Fruit fly (Drosophila melanogaster) whole organism, embryonic: ENCODE results near the gene PDCD-5.

Experiments used
- Blimp-1 ChIP-seq: fragments of 200-800 bp; sonication (Bioruptor generic); optimal IDR thresholded peaks from 3 replicates; lab custom pipeline; 2018; ENCODE audit warnings: missing biosample characterization, missing genetic modification characterization, mild to moderate bottlenecking, moderate library complexity, missing genetic modification reagents
- CG1832 ChIP-seq: fragments of 200-800 bp; sonication (Bioruptor generic); optimal IDR thresholded peaks from 2 replicates; lab custom pipeline; 2017; ENCODE audit warnings: missing biosample characterization, mild to moderate bottlenecking, missing genetic modification characterization, inconsistent platforms
- CG18476 ChIP-seq: fragments of 200-800 bp; sonication (Bioruptor generic); optimal IDR thresholded peaks from 2 replicates; lab custom pipeline; 2016; ENCODE audit warnings: missing biosample characterization, mild to moderate bottlenecking, missing genetic modification characterization
- CG9932 ChIP-seq: fragments of 200-800 bp; sonication (Bioruptor generic); IDR thresholded peaks from 2 replicates; pipeline ENCODE4 v1.3.6; 2022; ENCODE audit warnings: missing biosample characterization, missing genetic modification characterization
- CrebB ChIP-seq: fragments of 200-800 bp; sonication (Bioruptor generic); optimal IDR thresholded peaks from 3 replicates; lab custom pipeline; 2018; ENCODE audit warnings: missing biosample characterization, mild to moderate bottlenecking, missing genetic modification characterization
- D19A ChIP-seq: fragments of 200-800 bp; optimal IDR thresholded peaks from 3 replicates; lab custom pipeline; 2019; ENCODE audit warnings: missing biosample characterization, mild to moderate bottlenecking, missing genetic modification characterization, moderate library complexity
- Dref ChIP-seq: fragments of 200-800 bp; sonication (Bioruptor generic); IDR thresholded peaks from 2 replicates; pipeline ENCODE4 v1.3.6; 2022; ENCODE audit warnings: missing biosample characterization, missing genetic modification characterization
- Ets65A ChIP-seq: fragments of 200-800 bp; sonication (Bioruptor generic); peaks from one replicate; lab custom pipeline; 2016; ENCODE audit warnings: missing biosample characterization, missing genetic modification characterization
- MBD-R2 ChIP-seq: fragments of 200-800 bp; sonication (Bioruptor generic); IDR thresholded peaks from 2 replicates; pipeline ENCODE4 v1.3.6; 2022; ENCODE audit warnings: missing biosample characterization, missing genetic modification characterization
- YL-1 ChIP-seq: fragments of 200-800 bp; sonication (Bioruptor generic); optimal IDR thresholded peaks from 3 replicates; lab custom pipeline; 2017; ENCODE audit warnings: missing biosample characterization, mild to moderate bottlenecking, missing genetic modification characterization
- bsh ChIP-seq, 2 experiments: fragments of 200-800 bp; sonication (Bioruptor generic); optimal IDR thresholded peaks; 2 replicates each; lab custom pipeline; 2017 to 2018; ENCODE audit warnings: mild to moderate bottlenecking in 2 of 2, missing biosample characterization in 2 of 2, missing genetic modification characterization in 2 of 2, moderate library complexity in 1 of 2
- btn ChIP-seq: fragments of 200-800 bp; sonication (Bioruptor generic); optimal IDR thresholded peaks from 2 replicates; lab custom pipeline; 2016; ENCODE audit warnings: missing biosample characterization, missing genetic modification characterization
- chinmo ChIP-seq: fragments of 200-800 bp; sonication (Bioruptor generic); IDR thresholded peaks from 4 replicates; pipeline ENCODE4 v1.3.6; 2022; ENCODE audit warnings: missing biosample characterization, missing genetic modification characterization; ENCODE audit not compliant: partially characterized antibody
- disco-r ChIP-seq: fragments of 200-800 bp; sonication (Bioruptor generic); optimal IDR thresholded peaks from 2 replicates; lab custom pipeline; 2016; ENCODE audit warnings: missing biosample characterization, missing genetic modification characterization
- emc ChIP-seq: fragments of 200-800 bp; sonication (Bioruptor generic); optimal IDR thresholded peaks from 2 replicates; lab custom pipeline; 2016; ENCODE audit warnings: missing biosample characterization, missing genetic modification characterization
- hb ChIP-seq: fragments of 200-800 bp; sonication (Bioruptor generic); IDR thresholded peaks from 3 replicates; pipeline ENCODE4 v1.3.6; 2022; ENCODE audit warnings: missing biosample characterization, missing genetic modification characterization; ENCODE audit not compliant: partially characterized antibody
- hbn ChIP-seq: fragments of 200-800 bp; sonication (Bioruptor generic); IDR thresholded peaks from 2 replicates; pipeline ENCODE4 v1.3.6; 2022; ENCODE audit warnings: missing biosample characterization, missing genetic modification characterization; ENCODE audit not compliant: partially characterized antibody
- nom ChIP-seq: fragments of 200-800 bp; sonication (Bioruptor generic); optimal IDR thresholded peaks from 2 replicates; lab custom pipeline; 2017; ENCODE audit warnings: missing biosample characterization, missing genetic modification characterization, mild to moderate bottlenecking, moderate library complexity, missing genetic modification reagents
- pb ChIP-seq: fragments of 200-800 bp; sonication (Bioruptor generic); optimal IDR thresholded peaks from 3 replicates; lab custom pipeline; 2016; ENCODE audit warnings: missing biosample characterization, missing genetic modification characterization
- run ChIP-seq: fragments of 200-800 bp; sonication (Bioruptor generic); optimal IDR thresholded peaks from 3 replicates; lab custom pipeline; 2018; ENCODE audit warnings: missing biosample characterization, mild to moderate bottlenecking, missing genetic modification characterization
- sens ChIP-seq: fragments of 200-800 bp; sonication (Bioruptor generic); peaks from one replicate; lab custom pipeline; 2016; ENCODE audit warnings: missing biosample characterization, missing genetic modification characterization
- vvl ChIP-seq: fragments of 200-800 bp; sonication (Bioruptor generic); IDR thresholded peaks from 2 replicates; pipeline ENCODE4 v1.3.6; 2022; ENCODE audit warnings: missing biosample characterization, missing genetic modification characterization

The PDCD-5 gene

DNA sequence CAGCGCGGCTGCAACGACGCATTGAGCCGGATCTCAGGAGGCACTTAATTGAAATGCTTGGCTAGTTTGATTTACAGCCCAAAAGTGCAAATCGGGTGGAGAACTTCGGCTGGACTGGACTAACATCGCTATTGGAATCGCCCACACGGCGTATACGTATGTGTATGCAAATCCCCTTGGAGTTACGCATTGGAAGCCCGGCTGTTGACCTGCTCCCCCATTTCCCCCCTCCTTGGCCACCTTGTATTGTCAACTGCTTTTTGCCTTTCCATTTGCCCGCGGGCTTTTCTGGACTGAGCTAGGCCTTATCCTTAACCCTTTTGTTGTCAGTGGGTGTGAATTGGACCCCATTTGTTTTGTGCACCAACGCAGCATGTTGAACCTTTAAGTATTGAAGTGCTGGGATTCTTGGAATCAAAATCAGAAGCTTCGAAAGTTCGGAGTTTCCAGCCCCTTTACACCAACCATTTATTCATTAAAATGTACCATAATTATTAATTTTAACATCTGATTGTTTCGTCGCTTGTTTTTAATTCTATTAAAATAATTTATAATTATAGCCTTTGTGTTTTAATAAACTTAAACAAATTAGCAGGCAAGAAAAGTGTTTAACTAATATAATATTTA, 43.7 kb upstream of the PDCD-5 start:
- TF ChIP-seq MBD-R2 (GFP tag; lab: Robert Waterston, UW) (no peak), Ets65A (peak; percentile 11), Dref (0 out of 2 replicates have a peak, but pooled peaks have one; percentile 9), CG18476 (GFP tag; lab: Kevin White, UChicago) (no peak)
- TF ChIP-seq, all 482 proteins: peak for 2

DNA sequence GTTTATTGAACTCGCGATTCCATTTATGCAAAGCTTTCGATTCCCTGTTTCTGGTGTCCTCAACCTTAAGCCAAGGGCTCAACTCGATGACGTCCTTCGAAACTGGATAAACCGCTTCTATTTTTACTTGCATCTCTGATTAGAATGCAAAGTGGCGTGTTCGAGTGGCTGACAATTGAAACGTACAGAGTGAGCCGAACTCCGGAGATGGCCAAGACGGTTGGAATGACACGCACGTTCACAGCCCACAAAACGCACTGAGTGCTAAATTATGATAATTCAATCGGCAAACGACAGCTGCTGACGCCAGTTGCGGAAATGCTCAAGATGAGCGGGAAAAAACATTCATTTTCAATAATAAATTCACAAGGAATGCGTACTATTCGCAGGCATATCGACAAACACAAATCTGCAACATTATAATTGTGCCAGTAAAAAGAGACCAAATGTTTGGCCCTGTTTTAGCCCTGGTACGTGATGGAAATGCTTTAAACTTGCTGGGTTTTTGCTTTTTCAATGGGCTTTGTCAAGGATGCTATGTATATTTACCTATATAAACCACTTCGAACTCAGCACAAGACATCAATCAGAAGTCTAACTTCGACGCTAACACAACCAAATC, 40.6 kb upstream of the PDCD-5 start, which contains the start of gene CG13066:
TSS of gene CG13066 (plus strand) at position 572 of the 622 bp plus-strand sequence.
- peak; percentile 52 for TF ChIP-seq sens (GFP tag; lab: Kevin White, UChicago)
- TF ChIP-seq chinmo (GFP tag; lab: Robert Waterston, UW): 0 out of 4 replicates have a peak, but pooled peaks have one; percentile 48
- no peak for TF ChIP-seq pb (GFP tag; lab: Kevin White, UChicago)
- TF ChIP-seq D19A (tag; lab: Kevin White, UChicago): no peak
- TF ChIP-seq hbn (GFP tag; lab: Robert Waterston, UW): no peak
- peak; percentile 37; the same call in 1 of the 2 replicates for TF ChIP-seq vvl (GFP tag; lab: Robert Waterston, UW)

DNA sequence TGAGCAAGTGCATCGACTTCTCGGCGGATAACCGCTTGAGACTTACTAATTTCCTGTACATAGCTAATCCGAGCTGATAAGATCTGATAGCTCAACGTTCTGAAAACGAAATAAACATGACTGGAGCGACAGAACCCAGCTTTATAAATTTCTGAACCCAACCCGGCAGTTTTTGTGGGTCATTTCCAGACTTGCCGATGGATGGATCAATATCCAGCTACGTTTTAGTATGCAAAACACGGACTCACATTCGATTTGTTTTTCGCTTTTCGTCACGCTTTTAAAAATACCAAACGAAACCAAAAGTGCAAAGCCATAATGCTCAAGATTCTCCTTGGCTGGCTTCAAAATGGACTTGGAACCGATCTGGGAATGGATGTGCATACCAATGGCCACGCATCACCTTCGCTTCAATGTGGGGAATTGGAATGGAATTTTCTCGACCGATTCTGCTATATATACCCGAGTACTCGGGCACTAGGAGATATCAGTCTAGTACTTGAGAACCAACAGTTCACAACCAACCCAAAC, 39.0 kb upstream of the PDCD-5 start, which contains the start of the genes CG34248 and CG13067:
TSS of gene CG34248 (minus strand) at position 101 of the 531 bp plus-strand sequence.
TSS of gene CG13067 (plus strand) at position 481 of the 531 bp plus-strand sequence.
- TF ChIP-seq vvl (GFP tag; lab: Robert Waterston, UW): peak; percentile 25; the same call in 1 of the 2 replicates
- TF ChIP-seq CG1832 (GFP tag; lab: Kevin White, UChicago): no peak
- TF ChIP-seq Blimp-1 (GFP tag; lab: Kevin White, UChicago): peak; percentile 80

DNA sequence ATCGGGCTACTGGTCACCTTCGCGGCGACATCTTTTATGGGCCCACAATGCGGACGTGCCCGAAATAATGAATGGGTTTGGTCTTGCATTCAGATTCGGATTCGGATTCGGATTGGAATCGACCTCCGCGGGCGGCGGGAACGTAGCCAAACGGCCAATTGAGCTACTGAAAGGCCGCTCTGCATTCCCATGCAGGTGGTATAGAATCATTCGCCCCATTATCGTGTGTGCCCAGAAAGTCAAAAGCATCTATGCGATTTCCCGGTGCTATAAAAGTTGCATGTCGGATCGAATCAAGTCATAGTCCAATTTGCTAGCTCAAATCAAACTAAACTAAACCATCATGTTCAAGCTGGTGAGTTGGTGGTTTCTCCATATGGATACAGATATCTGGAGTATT, 37.3 kb upstream of the PDCD-5 start, which contains the start of gene CG13068:
TSS of gene CG13068 (plus strand) at position 301 of the 400 bp plus-strand sequence.
- TF ChIP-seq hb (0 out of 3 replicates have a peak, but pooled peaks have one; percentile 16), emc (GFP tag; lab: Kevin White, UChicago) (no peak), vvl (GFP tag; lab: Robert Waterston, UW) (0 out of 2 replicates have a peak, but pooled peaks have one; percentile 39), CrebB (tag; lab: Kevin White, UChicago) (no peak)

DNA sequence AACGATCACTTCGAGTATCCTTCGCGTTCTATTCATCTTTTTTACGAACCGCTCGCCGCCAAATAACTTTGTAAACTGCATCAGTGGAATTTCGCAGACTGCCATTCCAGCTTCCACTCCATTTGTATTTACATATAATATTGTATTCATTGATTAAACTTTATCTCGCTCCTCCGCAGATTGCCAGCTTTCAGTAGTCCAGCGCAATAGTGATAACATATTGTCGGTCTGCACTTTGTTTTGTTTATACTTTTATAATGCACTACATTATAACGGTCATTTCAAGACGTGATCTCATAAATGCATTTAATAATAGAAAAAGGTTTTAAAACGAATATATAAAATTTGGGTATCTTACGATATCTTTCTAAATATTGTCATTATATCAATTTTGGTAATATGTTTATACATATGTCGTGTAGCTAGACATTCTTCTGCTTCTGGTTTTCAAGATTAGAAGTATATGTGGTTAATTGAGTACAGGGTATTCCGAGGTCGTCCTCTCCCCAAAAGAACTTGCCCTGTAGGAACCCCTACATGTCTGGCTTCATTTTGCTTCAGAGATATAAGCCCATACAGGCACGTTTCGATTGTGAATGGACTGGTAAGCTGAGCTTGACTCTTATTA, 36.4 kb upstream of the PDCD-5 start, which contains the start of gene CG4950:
TSS of gene CG4950 (minus strand) at position 51 of the 628 bp plus-strand sequence.
- TF ChIP-seq bsh (GFP tag; optimal IDR thresholded peaks at IDR 0.05; lab: Kevin White, UChicago) (peak in 1 of 2 experiments; percentile 9), YL-1 (GFP tag; lab: Kevin White, UChicago) (no peak), nom (GFP tag; lab: Kevin White, UChicago) (peak; percentile 15)

DNA sequence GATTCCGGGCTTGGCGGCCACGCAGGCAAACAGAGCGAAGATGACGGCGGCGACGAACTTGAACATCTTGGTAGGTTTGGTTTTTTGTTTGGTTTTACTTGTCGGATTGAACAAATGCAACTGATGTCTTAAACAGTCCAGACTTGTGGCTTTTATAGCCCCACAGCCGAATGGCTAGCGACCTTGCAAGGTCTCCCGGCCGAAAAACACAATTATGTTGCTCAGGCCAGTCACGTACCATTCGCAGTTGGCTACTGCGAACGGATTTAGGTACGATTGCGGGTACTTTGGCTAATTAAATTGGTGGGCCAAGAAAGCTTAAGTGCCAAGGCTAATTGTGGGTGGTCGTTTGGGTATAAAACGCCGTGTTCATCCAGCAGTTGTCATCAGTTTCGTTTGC, 33.2 kb upstream of the PDCD-5 start, which contains the start of the genes CG13051 and CG13069:
TSS of gene CG13051 (minus strand) at position 101 of the 400 bp plus-strand sequence.
TSS of gene CG13069 (plus strand) at position 386 of the 400 bp plus-strand sequence.
- TF ChIP-seq chinmo (GFP tag; lab: Robert Waterston, UW) (0 out of 4 replicates have a peak, but pooled peaks have one; percentile 15), disco-r (GFP tag; lab: Kevin White, UChicago) (no peak), run (tag; lab: Kevin White, UChicago) (no peak), CrebB (tag; lab: Kevin White, UChicago) (no peak)
- TF ChIP-seq, all 482 proteins: peak for 1

DNA sequence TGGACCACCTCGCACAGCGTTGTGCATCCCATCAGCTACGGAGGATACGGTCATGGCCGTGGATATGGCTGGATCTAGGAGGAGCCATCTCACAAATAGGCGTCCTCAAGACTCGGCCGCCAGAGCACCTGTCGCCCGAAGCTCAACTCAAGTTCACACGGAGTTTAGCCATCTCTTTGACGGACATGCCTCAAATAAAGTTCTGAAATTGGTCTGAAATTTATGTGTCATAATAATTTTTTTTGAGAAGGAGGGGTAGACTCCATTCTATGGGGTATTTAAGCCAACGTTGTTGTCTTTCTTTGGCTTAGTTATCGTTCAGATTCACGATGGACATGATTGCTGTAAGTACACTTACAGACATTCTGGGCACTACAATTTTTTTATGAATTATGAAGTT, 31.2 kb upstream of the PDCD-5 start, which contains the start of gene CG13070:
TSS of gene CG13070 (plus strand) at position 301 of the 400 bp plus-strand sequence.
- TF ChIP-seq CG9932 (GFP tag; lab: Robert Waterston, UW): no peak
- no peak for TF ChIP-seq btn
